Worm (Caenorhabditis elegans): ENCODE data around the gene erd-2.2.
A peak's percentile ranks its signal among the peaks of the same experiment; 100 is the strongest.

The erd-2.2 gene

ce11 chrIII:5879291-5879968 lies 27.4 kb upstream of the erd-2.2 start, which contains the start of gene hpo-10 (continued):
- TF ChIP-seq zag-1 (tag; optimal IDR thresholded peaks at IDR 0.05) (no peak), dpl-1 (GFP tag; optimal IDR thresholded peaks at IDR 0.05) (peak; percentile 12), mxl-3 (GFP tag; optimal IDR thresholded peaks at IDR 0.05) (no peak), nhr-77 (tag; optimal IDR thresholded peaks at IDR 0.05) (no peak), daf-12 (tag; optimal IDR thresholded peaks at IDR 0.05) (no peak), saeg-2 (GFP tag; IDR thresholded peaks at IDR 0.05) (no peak), Y48G9A.11 (GFP tag; IDR thresholded peaks at IDR 0.05) (no peak), madf-9 (GFP tag; conservative IDR thresholded peaks at IDR 0.05) (no peak), lir-3 (tag; optimal IDR thresholded peaks at IDR 0.05) (no peak), hlh-11 (tag; optimal IDR thresholded peaks at IDR 0.05) (no peak), set-16 (GFP tag; IDR thresholded peaks at IDR 0.05) (no peak), hlh-30 (tag; optimal IDR thresholded peaks at IDR 0.05; ENCODE audit: insufficient read depth) (peak; percentile 22), nhr-11 (tag; optimal IDR thresholded peaks at IDR 0.05) (no peak), rbr-2 (tag; optimal IDR thresholded peaks at IDR 0.05) (no peak), mdl-1 (tag; optimal IDR thresholded peaks at IDR 0.05) (no peak), dmd-8 (GFP tag; IDR thresholded peaks at IDR 0.05) (no peak), nhr-111 (GFP tag; optimal IDR thresholded peaks at IDR 0.05) (no peak), mep-1 (tag; optimal IDR thresholded peaks at IDR 0.05) (peak; percentile 32), ceh-62 (tag; optimal IDR thresholded peaks at IDR 0.05) (no peak), vab-7 (GFP tag; IDR thresholded peaks at IDR 0.05) (no peak), nhr-41 (GFP tag; IDR thresholded peaks at IDR 0.05) (no peak), pqm-1 (tag; optimal IDR thresholded peaks at IDR 0.05) (no peak), hif-1 (tag; optimal IDR thresholded peaks at IDR 0.05) (no peak), gei-8 (GFP tag; optimal IDR thresholded peaks at IDR 0.05) (no peak)

DNA sequence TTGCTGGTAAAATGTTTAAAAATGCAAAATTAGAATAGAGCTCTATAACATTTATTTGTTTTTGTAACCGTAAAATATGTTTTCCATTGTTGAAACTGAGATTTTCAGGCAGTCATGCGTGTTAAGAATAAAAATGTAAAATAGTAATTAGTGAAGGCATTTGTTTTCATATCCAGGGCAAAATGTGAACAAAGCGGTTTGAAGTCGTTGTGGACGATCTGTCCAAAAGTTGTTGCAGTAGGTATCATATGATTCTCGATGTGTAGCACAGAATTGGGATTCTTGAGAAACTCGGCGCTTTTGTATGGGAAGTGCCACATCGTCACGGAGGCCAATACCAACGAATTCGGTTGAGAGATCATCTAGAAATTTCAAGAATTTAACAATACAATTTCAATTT lies 24.6 kb upstream of the erd-2.2 start:
- TF ChIP-seq jun-1 (tag; optimal IDR thresholded peaks at IDR 0.05) (no peak), ceh-44 (GFP tag; IDR thresholded peaks at IDR 0.05) (no peak), T26A8.4 (GFP tag; IDR thresholded peaks at IDR 0.05) (0 out of 2 replicates have a peak, but pooled peaks have one; percentile 16), mxl-3 (GFP tag; optimal IDR thresholded peaks at IDR 0.05) (no peak), mdt-29 (GFP tag; IDR thresholded peaks at IDR 0.05) (no peak), php-3 (GFP tag; IDR thresholded peaks at IDR 0.05) (no peak), lin-38 (GFP tag; IDR thresholded peaks at IDR 0.05) (peak; percentile 33)

DNA sequence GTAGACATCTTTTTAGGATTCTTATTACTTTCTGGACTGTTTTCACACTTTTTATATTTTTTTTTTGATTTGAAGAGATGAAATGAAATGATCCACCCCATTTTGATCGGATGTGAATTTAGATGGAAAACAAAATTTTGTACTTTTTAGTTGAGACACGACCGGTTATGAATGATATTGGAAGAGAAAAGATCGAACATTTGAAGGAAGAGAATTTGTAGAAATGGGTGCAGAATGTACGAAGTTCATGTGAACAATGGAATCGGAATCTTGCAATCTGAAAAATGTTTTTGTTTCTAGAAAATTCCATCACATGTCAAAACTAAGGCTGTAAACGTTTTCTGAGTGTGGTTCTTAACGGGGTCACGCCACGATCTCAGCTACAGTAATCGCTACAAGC lies 24.0 kb upstream of the erd-2.2 start, which contains the start of gene F01F1.14:
Gene F01F1.14 (minus strand): TSS at position 101 of the 400 bp plus-strand sequence.
- no peak for TF ChIP-seq ama-1 (optimal IDR thresholded peaks at IDR 0.05)

DNA sequence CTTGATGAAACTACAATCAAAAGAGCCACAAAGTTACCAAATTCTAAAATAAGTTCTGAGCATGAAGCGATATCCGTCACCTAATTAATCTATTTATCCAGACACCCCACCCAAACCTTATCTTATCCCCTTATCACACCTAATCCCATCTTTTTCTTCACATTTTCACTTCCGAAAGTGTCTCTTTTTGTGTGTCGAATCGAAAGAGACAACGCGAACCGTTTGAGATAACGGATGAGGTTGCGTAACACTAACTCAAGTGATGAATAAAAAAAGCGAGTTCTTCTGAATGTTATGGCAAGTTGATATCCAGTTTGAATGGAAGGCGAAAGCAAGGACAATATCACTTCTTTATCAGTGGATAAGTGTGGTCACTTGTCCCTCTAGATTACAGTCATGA lies 23.3 kb upstream of the erd-2.2 start:
- no peak for TF ChIP-seq hmg-1.1 (GFP tag; IDR thresholded peaks at IDR 0.05)
- no peak for TF ChIP-seq nhr-102 (tag; optimal IDR thresholded peaks at IDR 0.05)
- TF ChIP-seq aha-1 (tag): no peak
- TF ChIP-seq nhr-237 (tag; optimal IDR thresholded peaks at IDR 0.05): no peak
- no peak for TF ChIP-seq zfp-2 (tag; optimal IDR thresholded peaks at IDR 0.05)
- TF ChIP-seq lin-29 (GFP tag; IDR thresholded peaks at IDR 0.05): no peak
- no peak for TF ChIP-seq lin-38 (GFP tag; IDR thresholded peaks at IDR 0.05)
- no peak for TF ChIP-seq arid-1 (GFP tag; conservative IDR thresholded peaks at IDR 0.05)
- TF ChIP-seq jun-1 (tag; optimal IDR thresholded peaks at IDR 0.05): no peak
- no peak for TF ChIP-seq nhr-28 (tag; optimal IDR thresholded peaks at IDR 0.05)
- TF ChIP-seq F26F4.8 (GFP tag; conservative IDR thresholded peaks at IDR 0.05): no peak
- no peak for TF ChIP-seq mxl-2 (GFP tag; conservative IDR thresholded peaks at IDR 0.05)
- no peak for TF ChIP-seq zip-2 (tag; optimal IDR thresholded peaks at IDR 0.05)
- TF ChIP-seq fos-1 (tag; optimal IDR thresholded peaks at IDR 0.05): no peak
- no peak for TF ChIP-seq lin-15B (tag; optimal IDR thresholded peaks at IDR 0.05)
- no peak for TF ChIP-seq ztf-7 (tag; optimal IDR thresholded peaks at IDR 0.05)
- no peak for TF ChIP-seq dmd-8 (GFP tag; IDR thresholded peaks at IDR 0.05)
- TF ChIP-seq lin-1 (GFP tag; IDR thresholded peaks at IDR 0.05): no peak
- no peak for TF ChIP-seq unc-39 (tag; optimal IDR thresholded peaks at IDR 0.05)

Measured in whole organism, L4 larva.